Worm (Caenorhabditis elegans) whole organism, L1 larva: ENCODE data around the gene tofu-7.

Experiments
- C04F5.9 ChIP-seq: sonication (generic microtip); optimal IDR thresholded peaks from 2 replicates; lab custom pipeline; 2016; ENCODE audit warnings: missing genetic modification characterization, missing compliant biosample characterization
- C34B4.2 ChIP-seq: sonication (generic microtip); optimal IDR thresholded peaks from 2 replicates; lab custom pipeline; 2017; ENCODE audit warnings: mild to moderate bottlenecking, missing genetic modification characterization, missing compliant biosample characterization
- Y116A8C.19 ChIP-seq: sonication (generic microtip); optimal IDR thresholded peaks from 2 replicates; lab custom pipeline; 2016; ENCODE audit warnings: missing compliant biosample characterization, missing genetic modification characterization, borderline replicate concordance
- alr-1 ChIP-seq: fragments of 200-800 bp; sonication (Bioruptor generic); optimal IDR thresholded peaks from 2 replicates; lab custom pipeline; 2018; ENCODE audit warnings: borderline replicate concordance, mild to moderate bottlenecking, missing genetic modification characterization, missing compliant biosample characterization
- blmp-1 ChIP-seq: fragments of 150-350 bp; optimal IDR thresholded peaks from 2 replicates; lab custom pipeline; 2014; ENCODE audit warnings: missing biosample characterization, missing genetic modification characterization
- ceh-63 ChIP-seq: fragments of 200-800 bp; sonication (Bioruptor generic); optimal IDR thresholded peaks from 2 replicates; lab custom pipeline; 2018; ENCODE audit warnings: mild to moderate bottlenecking, missing genetic modification characterization, missing compliant biosample characterization
- ceh-8 ChIP-seq: fragments of 200-800 bp; sonication (Bioruptor generic); optimal IDR thresholded peaks from 2 replicates; lab custom pipeline; 2018; ENCODE audit warnings: mild to moderate bottlenecking, missing genetic modification characterization, moderate library complexity, missing compliant biosample characterization
- ceh-82 ChIP-seq, 3 experiments: fragments of 150-350 bp in 1 of 3; sonication (generic microtip) in 2 of 3; optimal IDR thresholded peaks; 2 replicates each; lab custom pipeline; 2014 to 2017; ENCODE audit warnings: missing biosample characterization in 3 of 3, missing genetic modification characterization in 3 of 3
- ceh-88 ChIP-seq: fragments of 200-800 bp; sonication (Bioruptor generic); IDR thresholded peaks from 2 replicates; pipeline ENCODE4 v1.3.6; 2022; ENCODE audit warnings: missing genetic modification characterization, missing compliant biosample characterization
- dsc-1 ChIP-seq: sonication (generic microtip); optimal IDR thresholded peaks from 2 replicates; lab custom pipeline; 2016; ENCODE audit warnings: mild to moderate bottlenecking, missing genetic modification characterization, missing compliant biosample characterization
- elt-3 ChIP-seq, 6 experiments: fragments of 150-350 bp in 1 of 6; sonication (generic microtip); optimal IDR thresholded peaks; 2 replicates each; lab custom pipeline; 2017 to 2018; ENCODE audit warnings: missing biosample characterization in 6 of 6, missing genetic modification characterization in 6 of 6, inconsistent platforms in 1 of 6
- ets-5 ChIP-seq: fragments of 200-800 bp; sonication (Bioruptor generic); IDR thresholded peaks from 2 replicates; pipeline ENCODE4 v1.3.6; 2022; ENCODE audit warnings: missing genetic modification characterization, missing compliant biosample characterization
- fkh-8 ChIP-seq: sonication (generic microtip); optimal IDR thresholded peaks from 2 replicates; lab custom pipeline; 2016; ENCODE audit warnings: mild to moderate bottlenecking, missing genetic modification characterization, missing compliant biosample characterization
- hlh-17 ChIP-seq: fragments of 200-800 bp; sonication (Bioruptor generic); optimal IDR thresholded peaks from 2 replicates; lab custom pipeline; 2018; ENCODE audit warnings: missing genetic modification characterization, mild to moderate bottlenecking, missing compliant biosample characterization, moderate library complexity, borderline replicate concordance
- hlh-4 ChIP-seq: sonication (generic microtip); optimal IDR thresholded peaks from 2 replicates; lab custom pipeline; 2016; ENCODE audit warnings: mild to moderate bottlenecking, missing genetic modification characterization, missing compliant biosample characterization
- isw-1 ChIP-seq: fragments of 200-800 bp; sonication (Bioruptor generic); IDR thresholded peaks from 2 replicates; pipeline ENCODE4 v1.3.6; 2022; ENCODE audit warnings: missing genetic modification characterization, missing compliant biosample characterization
- lin-13 ChIP-seq: fragments of 150-350 bp; optimal IDR thresholded peaks from 2 replicates; lab custom pipeline; 2014; ENCODE audit warnings: missing biosample characterization, missing genetic modification reagents, missing genetic modification characterization
- lin-15B ChIP-seq: fragments of 150-350 bp; sonication (generic microtip); optimal IDR thresholded peaks from 3 replicates; lab custom pipeline; 2014; ENCODE audit warnings: missing biosample characterization, missing genetic modification characterization
- lsy-2 ChIP-seq, 2 experiments: fragments of 150-350 bp; optimal IDR thresholded peaks; 2 replicates each; lab custom pipeline; 2014; ENCODE audit warnings: missing biosample characterization in 2 of 2, missing genetic modification characterization in 2 of 2
- nhr-11 ChIP-seq: fragments of 150-350 bp; optimal IDR thresholded peaks from 2 replicates; lab custom pipeline; 2014; ENCODE audit warnings: missing biosample characterization, missing genetic modification characterization
- nhr-12 ChIP-seq: sonication (generic microtip); optimal IDR thresholded peaks from 2 replicates; lab custom pipeline; 2017; ENCODE audit warnings: missing biosample characterization, missing genetic modification characterization
- nhr-20 ChIP-seq: sonication (generic microtip); optimal IDR thresholded peaks from 2 replicates; lab custom pipeline; 2016; ENCODE audit warnings: mild to moderate bottlenecking, missing genetic modification characterization, missing compliant biosample characterization
- nhr-47 ChIP-seq: sonication (generic microtip); optimal IDR thresholded peaks from 2 replicates; lab custom pipeline; 2016; ENCODE audit warnings: mild to moderate bottlenecking, missing genetic modification characterization, moderate library complexity, missing compliant biosample characterization
- nhr-85 ChIP-seq: sonication (generic microtip); peaks from one replicate; lab custom pipeline; 2016; ENCODE audit warnings: missing genetic modification characterization, inconsistent platforms, missing compliant biosample characterization
- nhr-90 ChIP-seq: sonication (generic microtip); optimal IDR thresholded peaks from 2 replicates; lab custom pipeline; 2016; ENCODE audit warnings: mild to moderate bottlenecking, missing genetic modification characterization, missing compliant biosample characterization; ENCODE audit not compliant: poor library complexity
- pax-3 ChIP-seq: fragments of 200-800 bp; sonication (Bioruptor generic); optimal IDR thresholded peaks from 2 replicates; lab custom pipeline; 2018; ENCODE audit warnings: mild to moderate bottlenecking, missing genetic modification characterization, moderate library complexity, missing compliant biosample characterization
- rnt-1 ChIP-seq: sonication (generic microtip); optimal IDR thresholded peaks from 2 replicates; lab custom pipeline; 2016; ENCODE audit warnings: mild to moderate bottlenecking, missing genetic modification characterization, moderate library complexity, missing compliant biosample characterization
- skn-1 ChIP-seq: fragments of 150-350 bp; optimal IDR thresholded peaks from 2 replicates; lab custom pipeline; 2014; ENCODE audit warnings: missing biosample characterization, missing genetic modification characterization
- sptf-1 ChIP-seq: fragments of 150-350 bp; optimal IDR thresholded peaks from 2 replicates; lab custom pipeline; 2014; ENCODE audit warnings: missing biosample characterization, missing genetic modification characterization
- sup-37 ChIP-seq: fragments of 200-800 bp; sonication (Bioruptor generic); optimal IDR thresholded peaks from 2 replicates; lab custom pipeline; 2018; ENCODE audit warnings: mild to moderate bottlenecking, missing genetic modification characterization, missing compliant biosample characterization
- unc-130 ChIP-seq: fragments of 150-350 bp; optimal IDR thresholded peaks from 2 replicates; lab custom pipeline; 2017; ENCODE audit warnings: missing biosample characterization, missing genetic modification characterization, inconsistent platforms
- unc-30 ChIP-seq: sonication (generic microtip); optimal IDR thresholded peaks from 2 replicates; lab custom pipeline; 2017; ENCODE audit warnings: missing biosample characterization, missing genetic modification characterization
- unc-86 ChIP-seq: sonication (generic microtip); optimal IDR thresholded peaks from 2 replicates; lab custom pipeline; 2016; ENCODE audit warnings: missing genetic modification characterization, missing compliant biosample characterization
- unc-98 ChIP-seq: fragments of 200-800 bp; sonication (Bioruptor generic); IDR thresholded peaks from 2 replicates; pipeline ENCODE4 v1.3.6; 2022; ENCODE audit warnings: missing genetic modification characterization, missing compliant biosample characterization
- zag-1 ChIP-seq: fragments of 150-350 bp; optimal IDR thresholded peaks from 2 replicates; lab custom pipeline; 2014; ENCODE audit warnings: missing biosample characterization, missing genetic modification characterization
- zip-4 ChIP-seq: fragments of 200-800 bp; sonication (Bioruptor generic); optimal IDR thresholded peaks from 2 replicates; lab custom pipeline; 2018; ENCODE audit warnings: mild to moderate bottlenecking, missing genetic modification characterization, moderate library complexity, missing compliant biosample characterization

The tofu-7 gene

DNA sequence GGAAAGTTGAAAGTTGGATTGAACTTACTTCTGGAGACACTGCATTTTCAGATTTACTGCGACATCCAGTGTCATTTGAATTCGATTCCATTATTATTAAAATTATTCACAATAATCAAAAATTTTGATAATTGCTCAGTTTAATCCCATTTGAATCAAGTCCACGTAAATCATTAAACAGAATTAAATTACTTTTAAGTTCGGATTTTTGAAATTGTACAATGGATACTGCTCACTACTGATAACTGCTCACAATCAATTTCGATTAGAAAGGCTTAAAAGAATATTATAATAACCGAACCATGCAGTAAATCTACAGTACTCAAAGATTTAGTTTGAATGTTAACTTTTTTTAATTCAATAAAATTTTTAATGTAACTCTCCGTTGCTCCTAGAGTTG is 20.6 kb downstream of the tofu-7 start, which contains the start of gene R01H2.4:
R01H2.4 (minus strand) TSS at position 101 of the 400 bp plus-strand sequence.
- TF ChIP-seq hlh-17 (GFP tag; lab: Kevin White, UChicago): no peak

DNA sequence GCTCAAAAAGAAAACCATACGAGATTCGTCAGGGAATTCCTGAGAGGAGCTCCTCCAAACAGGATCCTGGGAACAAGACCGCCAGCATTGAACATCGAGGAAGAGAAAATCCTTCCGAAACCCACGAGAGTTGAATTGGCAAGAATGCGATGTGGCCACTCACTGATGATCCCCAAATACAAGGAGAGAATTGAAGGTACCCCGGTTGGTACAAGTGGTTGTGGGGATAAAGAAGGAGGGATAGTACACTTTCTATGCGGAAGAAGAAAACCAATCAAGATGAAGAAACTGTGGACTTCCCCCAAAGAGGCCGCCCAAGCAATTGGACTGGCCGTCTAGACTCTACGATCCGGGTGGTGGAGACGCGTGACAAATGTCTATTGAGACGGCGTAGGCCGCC is 21.8 kb downstream of the tofu-7 start:
- no peak for TF ChIP-seq dsc-1
- no peak for TF ChIP-seq C04F5.9
- no peak for TF ChIP-seq zip-4 (GFP tag; lab: Kevin White, UChicago)
- no peak for TF ChIP-seq nhr-20 (tag; lab: Kevin White, UChicago)
- no peak for TF ChIP-seq nhr-12 (tag; lab: Kevin White, UChicago)
- no peak for TF ChIP-seq blmp-1 (tag; lab: Kevin White, UChicago)

DNA sequence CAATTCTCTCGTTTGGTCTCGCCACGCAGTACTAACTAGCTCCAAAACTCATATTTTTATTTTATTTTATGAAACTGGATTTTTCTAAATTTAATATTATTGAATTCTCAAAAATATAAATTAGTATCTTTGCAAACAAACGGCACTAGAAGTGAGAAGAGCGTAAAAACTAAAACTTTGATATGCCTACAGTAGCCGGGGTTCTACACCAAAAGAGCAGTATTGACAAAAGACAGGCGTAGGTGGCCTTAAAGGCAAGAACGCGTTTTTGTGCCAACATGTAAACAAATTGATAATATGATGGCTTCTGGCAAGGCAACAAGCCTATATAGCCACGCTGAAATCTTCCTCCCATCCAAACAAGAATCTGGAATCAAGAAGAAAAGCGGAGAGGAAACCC is 22.2 kb downstream of the tofu-7 start, which contains the start of gene R01H2.1:
R01H2.1 (plus strand) TSS at position 301 of the 400 bp plus-strand sequence.
- no peak for TF ChIP-seq sptf-1
- no peak for TF ChIP-seq ceh-63
- TF ChIP-seq ceh-8 (GFP tag; lab: Kevin White, UChicago): no peak
- no peak for TF ChIP-seq nhr-12 (tag; lab: Kevin White, UChicago)
- TF ChIP-seq unc-86: no peak
- TF ChIP-seq nhr-20 (tag; lab: Kevin White, UChicago): no peak
- TF ChIP-seq nhr-90 (tag; lab: Kevin White, UChicago): no peak
- no peak for TF ChIP-seq nhr-11 (tag; lab: Kevin White, UChicago)
- TF ChIP-seq elt-3 (tag; optimal IDR thresholded peaks at IDR 0.05; lab: Kevin White, UChicago): no peak
- no peak for TF ChIP-seq lin-15B (tag; lab: Kevin White, UChicago)
- TF ChIP-seq skn-1 (tag; lab: Kevin White, UChicago): no peak
- no peak for TF ChIP-seq Y116A8C.19 (tag; lab: Kevin White, UChicago)
- no peak for TF ChIP-seq blmp-1 (tag; lab: Kevin White, UChicago)
- no peak for TF ChIP-seq unc-98 (GFP tag; lab: Robert Waterston, UW)
- no peak for TF ChIP-seq fkh-8 (tag; lab: Kevin White, UChicago)
- TF ChIP-seq lsy-2 (tag; optimal IDR thresholded peaks at IDR 0.05; lab: Kevin White, UChicago): no peak

DNA sequence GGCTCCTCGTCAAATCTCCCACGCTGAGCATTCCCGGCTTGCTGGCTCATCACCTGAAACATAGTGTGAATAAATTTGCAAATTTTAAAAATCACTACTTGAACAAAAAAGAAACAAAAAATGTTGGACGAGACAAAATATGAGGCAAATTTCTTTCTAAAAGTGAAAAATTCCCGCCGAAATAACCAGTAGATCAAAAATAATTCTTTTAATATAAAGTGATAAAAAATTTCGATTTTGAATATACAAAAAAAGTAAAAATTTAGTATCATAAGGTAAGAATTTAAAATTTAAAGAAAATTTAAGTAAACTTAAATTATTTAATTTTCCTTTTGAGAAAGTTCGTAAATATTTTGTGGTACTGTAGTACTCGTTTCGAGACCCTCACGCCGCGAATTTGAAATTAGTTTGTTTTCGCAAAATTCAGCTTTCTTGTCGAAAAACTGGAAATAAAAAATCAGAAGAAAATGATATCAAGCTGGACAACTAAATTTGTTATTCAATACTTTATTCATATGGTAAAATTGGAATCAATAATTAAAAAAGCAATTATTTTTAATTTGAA is 24.2 kb downstream of the tofu-7 start, which contains the start of gene egg-2:
egg-2 (minus strand) TSS at position 53 of the 565 bp plus-strand sequence.
- TF ChIP-seq ceh-82 (tag; optimal IDR thresholded peaks at IDR 0.05; lab: Kevin White, UChicago): no peak
- TF ChIP-seq unc-130 (tag; lab: Kevin White, UChicago): no peak
- no peak for TF ChIP-seq ceh-88 (GFP tag; lab: Robert Waterston, UW)
- TF ChIP-seq alr-1 (tag; lab: Kevin White, UChicago): no peak
- TF ChIP-seq lin-13 (GFP tag; lab: Kevin White, UChicago): no peak

DNA sequence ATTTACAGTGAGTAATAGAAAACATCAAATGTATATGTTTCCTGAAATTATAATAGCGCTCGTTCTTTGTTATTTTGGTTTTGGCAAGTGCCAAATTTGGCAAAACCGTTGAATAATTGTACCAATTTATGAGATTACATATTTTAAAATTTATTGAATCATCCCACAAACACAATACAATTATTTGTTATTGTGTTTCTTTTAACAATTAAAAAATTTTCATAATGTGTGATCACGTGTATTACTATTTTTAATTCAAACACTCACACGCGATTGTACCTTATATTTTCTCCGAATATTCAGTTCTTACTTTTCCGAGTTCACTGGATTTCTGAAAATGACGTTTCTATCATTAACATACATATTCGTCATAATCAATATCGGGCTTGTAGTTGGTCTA is 28.6 kb downstream of the tofu-7 start, which contains the start of gene R01H2.2:
R01H2.2 (plus strand) TSS at position 301 of the 400 bp plus-strand sequence.
- no peak for TF ChIP-seq rnt-1 (tag; lab: Kevin White, UChicago)
- TF ChIP-seq ets-5 (GFP tag; lab: Robert Waterston, UW): no peak
- TF ChIP-seq nhr-85 (tag; lab: Kevin White, UChicago): no peak
- TF ChIP-seq zag-1: no peak
- no peak for TF ChIP-seq blmp-1 (tag; lab: Kevin White, UChicago)
- no peak for TF ChIP-seq nhr-47 (tag; lab: Kevin White, UChicago)
- TF ChIP-seq hlh-4 (tag; lab: Kevin White, UChicago): no peak
- TF ChIP-seq sup-37: no peak
- TF ChIP-seq C34B4.2 (tag; lab: Kevin White, UChicago): no peak
- TF ChIP-seq pax-3 (tag; lab: Kevin White, UChicago): no peak
- no peak for TF ChIP-seq unc-30 (tag; lab: Kevin White, UChicago)
- TF ChIP-seq isw-1 (GFP tag; lab: Robert Waterston, UW): no peak
